Worm (Caenorhabditis elegans): Measurements from ENCODE around the gene W03C9.8.

Gene W03C9.8

ce11 chrII:11964847-11965246 lies 16.3 kb downstream of the W03C9.8 start (continued):
- TF ChIP-seq unc-62 (GFP tag; optimal IDR thresholded peaks at IDR 0.05 in 1 of 2) (peak in 1 of 2 experiments; percentile 72), unc-62 (tag; optimal IDR thresholded peaks at IDR 0.05) (no peak), egl-43 (GFP tag; IDR thresholded peaks at IDR 0.05) (0 out of 2 replicates have a peak, but pooled peaks have one; percentile 38), ama-1 (optimal IDR thresholded peaks at IDR 0.05) (peak; percentile 87), zfp-2 (tag; optimal IDR thresholded peaks at IDR 0.05) (no peak), rbr-2 (tag; optimal IDR thresholded peaks at IDR 0.05) (no peak), F26F4.8 (GFP tag; conservative IDR thresholded peaks at IDR 0.05) (0 out of 2 replicates have a peak, but pooled peaks have one; percentile 51)

DNA sequence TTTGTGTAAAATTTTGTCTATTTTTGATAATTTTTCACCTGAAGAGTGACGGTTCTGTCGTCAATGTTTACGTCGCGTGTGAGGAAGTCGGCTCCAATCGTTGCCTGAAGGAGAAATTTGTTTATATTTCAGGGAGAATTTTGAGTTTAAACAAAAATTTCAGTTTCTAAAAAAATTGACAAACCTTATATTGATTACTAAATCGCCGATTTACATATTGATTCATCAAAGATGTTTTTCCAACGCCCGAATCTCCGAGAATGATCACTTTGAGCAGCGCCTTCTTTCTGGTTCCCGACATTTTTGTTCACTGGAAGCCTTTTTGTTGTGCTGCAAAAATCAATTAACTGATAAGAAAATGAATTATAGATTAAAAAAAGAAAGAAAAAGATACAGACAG lies 18.0 kb downstream of the W03C9.8 start, which contains the start of gene rab-7:
Gene rab-7, minus strand, starts transcription at position 330 of the 400 bp plus-strand sequence.
- TF ChIP-seq attf-4 (tag; optimal IDR thresholded peaks at IDR 0.05) = no peak
- peak; percentile 95 for TF ChIP-seq aha-1 (tag)
- 0 out of 2 replicates have a peak, but pooled peaks have one; percentile 28 for TF ChIP-seq ctbp-1 (GFP tag; IDR thresholded peaks at IDR 0.05)
- TF ChIP-seq ceh-20 (GFP tag; IDR thresholded peaks at IDR 0.05) = no peak
- TF ChIP-seq mdt-29 (GFP tag; IDR thresholded peaks at IDR 0.05) = no peak
- no peak for TF ChIP-seq T26A8.4 (GFP tag; IDR thresholded peaks at IDR 0.05)
- no peak for TF ChIP-seq vab-7 (GFP tag; IDR thresholded peaks at IDR 0.05)
- no peak for TF ChIP-seq lin-15B (tag; optimal IDR thresholded peaks at IDR 0.05)
- no peak for TF ChIP-seq dmd-9 (GFP tag; IDR thresholded peaks at IDR 0.05)
- no peak for TF ChIP-seq mxl-3 (GFP tag; optimal IDR thresholded peaks at IDR 0.05)
- no peak for TF ChIP-seq lin-1 (GFP tag; IDR thresholded peaks at IDR 0.05)
- TF ChIP-seq snpc-1.2 (GFP tag; IDR thresholded peaks at IDR 0.05) = no peak
- TF ChIP-seq nhr-77 (tag; optimal IDR thresholded peaks at IDR 0.05) = peak; percentile 8
- TF ChIP-seq madf-5 (GFP tag; IDR thresholded peaks at IDR 0.05) = no peak
- no peak for TF ChIP-seq daf-16 (GFP tag; optimal IDR thresholded peaks at IDR 0.05)
- peak; percentile 41 for TF ChIP-seq daf-16 (tag; optimal IDR thresholded peaks at IDR 0.05)
- no peak for TF ChIP-seq T20F7.1 (GFP tag; optimal IDR thresholded peaks at IDR 0.05)
- TF ChIP-seq php-3 (GFP tag; IDR thresholded peaks at IDR 0.05) = no peak
- no peak for TF ChIP-seq lin-39 (tag; optimal IDR thresholded peaks at IDR 0.05)
- TF ChIP-seq nhr-76 (tag; optimal IDR thresholded peaks at IDR 0.05) = no peak
- TF ChIP-seq ceh-82 (tag; optimal IDR thresholded peaks at IDR 0.05) = no peak
- TF ChIP-seq Y48G9A.11 (GFP tag; IDR thresholded peaks at IDR 0.05) = peak; percentile 44; the same call in 1 of the 2 replicates
- TF ChIP-seq zip-11 (GFP tag; IDR thresholded peaks at IDR 0.05) = no peak
- no peak for TF ChIP-seq Y5F2A.4 (GFP tag; optimal IDR thresholded peaks at IDR 0.05)
- TF ChIP-seq unc-130 (GFP tag; optimal IDR thresholded peaks at IDR 0.05) = no peak
- no peak for TF ChIP-seq nhr-41 (GFP tag; IDR thresholded peaks at IDR 0.05)
- TF ChIP-seq ceh-32 (tag; optimal IDR thresholded peaks at IDR 0.05; ENCODE audit: poor library complexity) = no peak
- TF ChIP-seq zfp-3 (GFP tag; conservative IDR thresholded peaks at IDR 0.05) = 0 out of 2 replicates have a peak, but pooled peaks have one; percentile 46
- TF ChIP-seq spr-1 (tag; optimal IDR thresholded peaks at IDR 0.05) = no peak
- peak; percentile 63 for TF ChIP-seq lin-38 (GFP tag; IDR thresholded peaks at IDR 0.05)
- TF ChIP-seq zag-1 (tag; optimal IDR thresholded peaks at IDR 0.05) = no peak
- no peak for TF ChIP-seq nhr-25 (tag; optimal IDR thresholded peaks at IDR 0.05; ENCODE audit: borderline replicate concordance, insufficient read depth)
- no peak for TF ChIP-seq duxl-1 (tag; optimal IDR thresholded peaks at IDR 0.05; ENCODE audit: poor library complexity)
- no peak for TF ChIP-seq mxl-2 (GFP tag; conservative IDR thresholded peaks at IDR 0.05)
- TF ChIP-seq dve-1 (tag; optimal IDR thresholded peaks at IDR 0.05; ENCODE audit: insufficient read depth) = peak; percentile 58
- TF ChIP-seq madf-9 (GFP tag; conservative IDR thresholded peaks at IDR 0.05) = no peak
- TF ChIP-seq dmd-8 (GFP tag; IDR thresholded peaks at IDR 0.05) = no peak
- no peak for TF ChIP-seq set-16 (GFP tag; IDR thresholded peaks at IDR 0.05)
- TF ChIP-seq gei-8 (GFP tag; optimal IDR thresholded peaks at IDR 0.05) = no peak
- peak in 1 of 2 experiments; percentile 39 for TF ChIP-seq lsy-2 (tag; optimal IDR thresholded peaks at IDR 0.05)
- TF ChIP-seq F26F4.8 (GFP tag; conservative IDR thresholded peaks at IDR 0.05) = no peak
- TF ChIP-seq lin-13 (GFP tag; optimal IDR thresholded peaks at IDR 0.05) = peak; percentile 24
- peak; percentile 86 for TF ChIP-seq ama-1 (optimal IDR thresholded peaks at IDR 0.05)
- TF ChIP-seq hmg-1.1 (GFP tag; IDR thresholded peaks at IDR 0.05) = no peak
- TF ChIP-seq aly-2 (tag; optimal IDR thresholded peaks at IDR 0.05) = no peak
